Fruit fly (Drosophila melanogaster): ENCODE results near the gene CG1092.

CG1092 gene

DNA sequence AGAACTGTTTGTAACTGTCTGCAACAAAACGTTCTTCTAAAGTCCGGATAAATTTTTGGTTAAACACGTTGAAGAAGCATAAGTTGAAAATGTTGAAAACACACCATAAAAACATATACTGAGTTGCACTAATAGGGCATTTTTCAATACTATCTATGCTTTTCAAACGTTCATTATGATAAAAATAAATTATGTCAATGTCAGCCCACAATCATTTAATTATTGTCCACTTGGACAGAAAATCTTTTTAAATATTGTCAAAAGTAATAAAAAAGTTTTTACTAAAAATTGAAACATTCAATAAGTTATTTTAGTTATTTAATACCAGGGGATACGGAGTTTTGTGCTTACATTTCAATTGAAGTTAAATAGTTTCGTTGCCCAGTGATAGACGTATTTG lies at the start of gene CG1092:
Gene CG1092 (plus strand): TSS at position 301 of the 400 bp plus-strand sequence.
- TF ChIP-seq CG8478 (optimal IDR thresholded peaks at IDR 0.05) = no peak
- no peak for TF ChIP-seq CTCF (optimal IDR thresholded peaks at IDR 0.05)

DNA sequence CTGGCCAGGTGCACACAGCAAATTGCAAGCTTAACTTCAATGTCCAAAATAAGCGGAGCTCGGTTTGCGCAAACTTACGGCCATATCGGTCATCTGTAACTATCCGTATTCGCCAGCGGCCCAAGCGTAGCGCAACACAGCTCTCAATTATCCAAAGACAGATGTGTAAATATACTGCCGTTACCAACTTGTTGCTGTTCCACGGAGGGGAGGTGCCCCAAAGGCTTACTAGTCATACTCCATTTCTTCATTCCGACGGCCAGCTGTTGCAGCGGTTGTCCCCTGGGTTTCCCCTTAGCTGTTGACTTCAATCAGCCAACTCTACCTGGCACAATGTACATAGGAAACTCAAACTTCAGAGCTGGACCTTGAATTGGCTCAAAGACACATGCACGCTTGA lies 46.5 kb upstream of the CG1092 start, which contains the start of gene CG31516:
Gene CG31516 (minus strand): TSS at position 101 of the 400 bp plus-strand sequence.
- TF ChIP-seq CTCF (optimal IDR thresholded peaks at IDR 0.05) = no peak
- no peak for TF ChIP-seq CG8478 (optimal IDR thresholded peaks at IDR 0.05)

DNA sequence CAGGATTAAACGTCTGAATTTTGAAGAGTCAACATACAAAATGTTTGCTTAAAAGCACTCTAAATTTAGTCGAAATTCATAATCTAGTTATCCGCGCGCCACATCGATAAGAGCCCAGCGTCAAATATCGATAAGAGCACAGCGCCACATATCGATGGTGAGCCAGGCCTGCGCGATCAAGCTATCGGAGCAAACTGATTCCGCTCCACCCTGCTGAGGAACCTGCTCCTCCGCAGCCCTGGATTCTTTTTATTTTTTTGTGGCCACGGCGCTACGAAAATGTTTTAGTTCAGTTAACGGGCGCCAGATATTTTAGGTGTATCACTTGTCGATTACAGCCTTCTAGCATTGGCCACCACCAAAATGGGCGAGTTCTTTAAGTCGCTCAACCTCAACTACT lies 45.8 kb upstream of the CG1092 start:
- TF ChIP-seq CTCF (optimal IDR thresholded peaks at IDR 0.05) (peak; percentile 59 to 60), CG8478 (optimal IDR thresholded peaks at IDR 0.05) (no peak)

DNA sequence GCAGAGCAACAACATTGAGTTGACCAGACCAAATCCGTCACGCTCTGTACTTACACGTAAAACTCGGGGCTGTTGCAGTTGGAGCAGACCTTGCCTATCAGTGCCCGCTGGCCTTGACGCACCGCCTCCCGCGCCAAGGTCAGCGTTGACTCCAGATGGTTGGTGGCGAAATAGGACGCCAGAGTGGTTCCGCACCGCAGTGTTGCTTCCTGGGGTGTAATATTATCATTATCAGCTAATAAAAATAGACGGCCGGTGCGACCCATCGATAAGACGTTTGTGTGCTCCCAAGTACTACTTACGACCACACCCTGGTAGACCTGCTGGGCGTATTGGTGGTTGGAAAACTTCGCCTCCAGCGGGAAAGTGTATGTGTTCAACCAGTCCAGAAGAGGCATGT lies 38.1 kb upstream of the CG1092 start:
- TF ChIP-seq CG8478 (optimal IDR thresholded peaks at IDR 0.05) (no peak), CTCF (optimal IDR thresholded peaks at IDR 0.05) (no peak)

DNA sequence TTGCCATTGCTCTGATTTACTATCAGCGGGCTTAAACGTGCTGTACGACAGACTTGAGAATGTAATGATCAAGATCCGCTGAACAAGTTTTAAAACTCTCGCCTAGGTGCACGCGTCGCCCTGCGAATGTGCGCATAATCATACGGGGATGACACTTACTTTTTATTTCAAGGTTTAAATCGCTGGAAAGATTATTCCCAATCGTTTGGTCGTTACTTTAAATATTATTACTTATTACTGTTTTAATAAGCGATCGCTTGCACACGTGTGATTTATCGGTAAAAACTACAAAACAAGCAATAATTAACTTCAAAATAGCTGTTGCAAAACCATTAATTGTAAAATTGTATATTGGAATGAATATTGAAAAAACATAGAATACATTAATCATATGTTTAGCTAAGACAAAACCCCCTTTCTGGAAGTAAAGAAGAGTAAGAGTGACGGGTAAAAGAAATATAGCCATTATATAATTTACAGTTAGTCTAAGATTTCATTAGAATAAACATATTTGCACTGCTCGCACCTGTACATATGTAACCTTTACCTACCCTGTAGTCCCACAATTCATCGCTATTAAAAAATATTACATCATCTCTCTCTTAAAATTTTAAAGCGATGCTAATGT lies 37.3 kb upstream of the CG1092 start, which contains the start of gene DhpD:
Gene DhpD (minus strand): TSS at position 102 of the 628 bp plus-strand sequence.
- TF ChIP-seq CTCF (optimal IDR thresholded peaks at IDR 0.05) (no peak), CG8478 (optimal IDR thresholded peaks at IDR 0.05) (no peak)

DNA sequence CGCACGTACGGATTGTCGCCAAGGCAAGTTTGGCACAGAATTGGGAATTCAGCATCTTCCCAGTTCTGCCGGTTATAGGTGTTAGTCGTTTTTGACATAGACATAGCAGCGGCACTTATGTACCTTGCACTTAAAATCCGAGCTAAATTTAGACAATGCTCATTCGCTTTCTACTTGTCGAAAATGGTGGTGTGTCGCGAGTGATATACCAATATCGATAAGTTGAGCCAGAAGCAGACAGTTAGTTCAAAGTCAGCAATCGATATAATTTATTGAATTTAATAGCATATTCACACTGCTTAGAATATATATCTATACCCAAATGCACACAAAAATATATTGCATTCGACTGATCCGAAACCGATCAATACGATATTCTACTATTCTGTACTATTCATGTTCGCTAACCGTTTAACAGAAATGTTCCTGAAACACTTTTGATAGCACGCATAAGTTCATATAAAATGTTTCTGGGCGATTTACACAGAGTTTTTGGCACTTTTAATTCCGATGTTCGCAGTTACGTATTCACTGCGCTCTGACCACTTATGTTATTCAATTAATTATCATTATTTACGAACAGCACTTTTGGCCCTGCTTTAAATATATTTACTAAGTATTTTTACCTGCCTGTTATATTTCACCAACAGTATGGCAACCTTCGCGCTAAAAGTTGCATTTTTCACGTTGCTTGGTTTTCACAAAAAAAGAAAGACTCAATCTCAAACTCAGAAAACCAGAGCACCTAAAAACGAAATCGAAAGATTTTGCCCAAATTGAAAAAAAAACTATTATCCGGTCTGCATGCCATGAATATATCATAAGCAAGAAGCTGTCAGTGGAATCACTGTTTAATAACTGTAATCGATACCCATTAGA lies 34.2 kb upstream of the CG1092 start, which contains the start of gene CG14641:
Gene CG14641 (minus strand): TSS at position 204 of the 879 bp plus-strand sequence.
- TF ChIP-seq CTCF (optimal IDR thresholded peaks at IDR 0.05) (no peak), CG8478 (optimal IDR thresholded peaks at IDR 0.05) (no peak)

DNA sequence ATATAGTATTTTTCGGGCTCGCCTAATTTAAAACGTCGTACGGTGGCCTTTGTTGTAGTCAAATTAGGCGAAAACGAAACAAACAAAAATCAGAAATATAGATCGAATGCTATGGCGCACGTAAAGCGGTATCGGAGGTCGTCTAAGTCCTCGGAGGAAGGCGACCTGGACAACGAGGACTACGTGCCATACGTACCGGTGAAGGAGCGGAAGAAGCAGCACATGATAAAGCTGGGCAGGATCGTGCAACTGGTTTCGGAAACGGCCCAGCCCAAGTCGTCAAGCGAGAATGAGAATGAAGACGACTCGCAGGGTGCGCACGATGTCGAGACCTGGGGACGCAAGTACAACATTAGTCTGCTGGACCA lies 33.6 kb upstream of the CG1092 start, which contains the start of gene abs:
Gene abs (plus strand): TSS at position 30 of the 368 bp plus-strand sequence.
- TF ChIP-seq CTCF (optimal IDR thresholded peaks at IDR 0.05) (no peak), CG8478 (optimal IDR thresholded peaks at IDR 0.05) (no peak)

DNA sequence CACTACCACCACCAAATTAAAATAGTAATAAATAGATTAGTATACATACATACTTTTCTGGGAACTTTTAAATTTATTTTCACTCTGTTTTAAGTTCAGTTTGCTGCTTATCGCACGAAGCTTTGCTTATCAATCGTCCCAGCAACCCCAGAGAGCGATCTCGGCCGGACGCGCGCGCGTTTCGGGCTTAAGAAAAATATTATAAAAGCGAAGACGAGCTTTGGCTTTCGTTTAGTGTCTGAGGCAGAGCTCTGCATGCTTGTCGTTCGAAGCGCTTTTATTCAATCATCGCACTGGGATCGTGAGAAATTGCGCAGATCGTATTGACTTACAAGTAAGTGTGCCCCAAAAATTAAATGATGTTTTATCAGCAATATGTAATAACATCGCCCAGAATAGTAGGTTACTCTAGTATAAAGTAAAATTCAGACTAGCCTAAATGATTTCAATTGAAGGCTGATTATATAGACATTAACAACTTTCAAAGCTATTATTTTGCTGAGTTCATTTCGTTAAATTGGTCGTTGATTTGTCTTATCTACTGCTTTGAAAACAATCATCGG lies 31.5 kb upstream of the CG1092 start, which contains the start of gene Gel:
Gene Gel (plus strand): TSS at position 227 of the 563 bp plus-strand sequence.
- TF ChIP-seq CTCF (optimal IDR thresholded peaks at IDR 0.05) (no peak), CG8478 (optimal IDR thresholded peaks at IDR 0.05) (no peak)

DNA sequence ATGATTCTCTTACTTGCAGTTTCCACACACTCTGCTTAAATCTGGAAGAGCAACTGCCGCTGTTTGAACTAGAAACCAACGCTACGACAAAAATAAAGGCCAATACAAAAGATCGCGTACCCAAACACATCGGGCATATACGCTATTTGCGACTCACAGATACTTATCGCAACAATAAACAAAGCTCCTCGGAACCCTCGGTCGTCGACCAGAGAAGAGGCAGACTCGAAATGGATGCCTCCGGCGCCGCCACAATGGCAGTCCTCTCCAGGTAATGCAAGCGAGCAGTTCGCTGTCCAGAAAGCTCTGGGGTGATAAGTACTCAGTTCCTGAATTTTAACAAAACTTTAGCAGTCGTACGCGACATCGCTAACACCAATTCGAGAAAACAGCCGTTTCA lies 30.0 kb upstream of the CG1092 start:
- no peak for TF ChIP-seq CG8478 (optimal IDR thresholded peaks at IDR 0.05)
- TF ChIP-seq CTCF (optimal IDR thresholded peaks at IDR 0.05) = no peak

DNA sequence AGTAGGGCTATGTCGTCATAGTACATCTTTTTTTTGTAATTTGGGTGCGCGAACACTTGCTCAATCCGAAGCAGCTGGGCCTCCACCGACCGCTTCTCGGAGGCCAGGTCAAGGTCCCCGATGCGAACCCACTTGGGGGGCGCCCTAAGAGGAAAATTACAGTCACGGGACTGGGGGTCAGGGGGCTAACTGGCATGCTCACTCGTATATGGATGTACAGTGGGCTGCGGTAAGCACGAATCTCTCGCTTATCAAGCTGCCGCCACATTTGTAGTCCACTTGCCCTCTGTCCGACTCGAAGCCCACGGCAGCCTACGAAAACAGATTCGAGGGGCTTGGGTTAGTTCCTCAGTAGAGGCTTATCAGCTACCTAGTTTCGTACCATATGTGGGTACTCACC lies 24.8 kb upstream of the CG1092 start:
- no peak for TF ChIP-seq CTCF (optimal IDR thresholded peaks at IDR 0.05)
- TF ChIP-seq CG8478 (optimal IDR thresholded peaks at IDR 0.05) = no peak

DNA sequence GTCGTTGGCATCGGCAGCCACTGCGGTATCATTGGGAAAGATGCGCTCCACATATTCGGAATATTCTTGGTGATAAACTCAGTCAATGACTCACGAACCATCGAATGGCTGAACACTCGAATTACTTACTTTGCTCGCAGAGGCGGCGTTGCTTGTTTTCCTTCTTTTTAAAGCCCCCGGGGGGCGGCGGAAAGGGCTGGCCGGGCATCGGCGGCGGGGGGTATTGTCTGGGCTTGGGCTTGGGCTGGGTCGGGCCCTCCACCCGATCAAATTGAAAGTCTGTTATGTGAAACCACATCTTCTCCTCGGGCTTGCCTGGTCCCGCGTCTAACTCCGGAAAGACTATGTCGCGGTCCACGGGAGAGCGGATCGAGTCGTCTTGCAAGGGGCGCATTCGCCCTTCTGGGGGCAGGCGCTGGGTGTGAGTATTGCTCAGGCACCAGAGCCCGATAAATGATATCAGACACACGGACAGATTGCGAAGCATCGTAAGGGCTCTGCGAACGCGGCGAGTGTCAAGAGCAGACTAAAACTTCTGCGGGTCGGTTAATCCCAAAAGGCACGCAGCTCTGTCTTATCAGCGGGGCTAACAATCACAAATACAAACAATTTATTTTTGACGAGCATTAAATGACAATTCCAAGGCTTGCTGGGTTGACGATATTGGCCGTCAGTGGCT lies 24.2 kb upstream of the CG1092 start, which contains the start of gene CG14642:
Gene CG14642 (minus strand): TSS at position 509 of the 679 bp plus-strand sequence.
- TF ChIP-seq CG8478 (optimal IDR thresholded peaks at IDR 0.05) (no peak), CTCF (optimal IDR thresholded peaks at IDR 0.05) (no peak)

DNA sequence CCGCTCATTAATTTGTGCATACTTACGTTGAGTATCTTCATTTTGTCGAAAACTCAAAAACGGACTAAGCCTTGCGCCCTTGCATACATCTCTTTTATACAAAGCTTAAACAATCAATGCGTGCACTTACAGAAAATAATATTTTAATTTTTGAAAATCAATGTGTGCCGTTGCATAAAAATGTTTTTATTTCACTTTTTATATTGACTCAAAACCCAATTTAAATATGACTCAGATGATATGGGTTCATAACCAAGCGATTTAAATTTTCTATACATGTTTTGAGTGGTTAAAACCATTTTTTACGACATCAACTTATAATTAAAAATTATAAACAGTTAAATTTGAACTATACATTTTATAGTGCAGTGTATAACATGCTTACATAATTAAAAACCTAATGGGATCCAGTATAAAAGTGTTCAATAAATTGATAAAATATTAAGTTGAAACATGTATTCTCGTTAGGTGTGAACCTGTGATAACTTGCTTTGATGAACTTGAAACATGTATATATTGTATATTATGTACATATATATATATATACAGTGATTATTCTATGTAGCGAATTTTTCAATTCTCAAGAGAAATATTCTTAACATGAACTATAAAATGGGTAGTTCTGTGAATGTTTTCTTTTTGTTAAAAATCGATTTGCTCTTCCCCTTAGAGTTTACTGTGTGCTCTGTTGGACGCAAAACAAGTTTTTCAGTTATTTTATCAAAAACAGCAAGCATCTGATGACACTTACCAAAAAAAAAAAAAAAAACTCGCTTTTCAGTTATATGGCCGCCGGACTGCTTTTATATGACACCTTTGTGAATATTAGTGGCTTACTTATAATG lies 23.3 kb upstream of the CG1092 start, which contains the start of gene CG34305:
Gene CG34305 (minus strand): TSS at position 51 of the 845 bp plus-strand sequence.
- no peak for TF ChIP-seq CG8478 (optimal IDR thresholded peaks at IDR 0.05)
- TF ChIP-seq CTCF (optimal IDR thresholded peaks at IDR 0.05) = no peak

DNA sequence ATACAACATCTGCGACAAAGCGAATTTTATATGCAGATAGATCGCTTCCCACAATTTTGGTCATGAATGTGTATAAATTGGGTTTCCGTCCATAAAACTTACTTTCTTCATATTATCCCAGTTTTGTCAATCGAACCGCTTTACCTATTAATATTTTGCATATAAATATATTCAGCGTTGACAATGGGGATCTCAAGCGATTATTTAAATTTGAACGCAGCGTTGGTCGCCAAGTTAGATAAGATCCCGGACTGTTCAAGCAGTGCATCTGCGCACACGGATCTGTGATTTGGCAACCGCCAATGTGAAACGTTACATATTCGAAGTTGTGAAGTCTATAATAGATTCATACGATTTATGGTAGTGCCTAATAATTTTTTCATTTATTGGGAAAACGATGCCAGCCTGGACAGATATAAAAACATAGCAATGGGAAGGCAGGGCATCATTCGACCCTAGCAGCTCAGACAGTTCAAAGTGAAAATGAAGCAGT lies 19.9 kb upstream of the CG1092 start, which contains the start of gene TwdlF:
Gene TwdlF (plus strand): TSS at position 443 of the 493 bp plus-strand sequence.
- TF ChIP-seq CG8478 (optimal IDR thresholded peaks at IDR 0.05) (no peak), CTCF (optimal IDR thresholded peaks at IDR 0.05) (no peak)
